Worm (Caenorhabditis elegans): ENCODE results near the gene mca-1.

The mca-1 gene

ce11 chrIV:9584352-9584751 is 50.4 kb downstream of the mca-1 start:
- no peak for TF ChIP-seq ztf-11 (tag; optimal IDR thresholded peaks at IDR 0.05)
- TF ChIP-seq nhr-23 (tag; optimal IDR thresholded peaks at IDR 0.05), result no peak
- TF ChIP-seq nfya-1 (tag; optimal IDR thresholded peaks at IDR 0.05; ENCODE audit: insufficient read depth), result no peak
- TF ChIP-seq sea-2 (GFP tag; optimal IDR thresholded peaks at IDR 0.05), result no peak
- TF ChIP-seq daf-12 (tag; optimal IDR thresholded peaks at IDR 0.05), result no peak
- no peak for TF ChIP-seq lsy-12 (tag; optimal IDR thresholded peaks at IDR 0.05)
- no peak for TF ChIP-seq pha-4 (tag; optimal IDR thresholded peaks at IDR 0.05)
- no peak for TF ChIP-seq nhr-77 (tag; optimal IDR thresholded peaks at IDR 0.05)
- no peak for TF ChIP-seq mdl-1 (tag; optimal IDR thresholded peaks at IDR 0.05)
- no peak for TF ChIP-seq skn-1 (tag; optimal IDR thresholded peaks at IDR 0.05)
- TF ChIP-seq eor-1 (tag; optimal IDR thresholded peaks at IDR 0.05), result no peak
- no peak for TF ChIP-seq nhr-76 (tag; optimal IDR thresholded peaks at IDR 0.05)

ce11 chrIV:9580021-9580420 is 54.7 kb downstream of the mca-1 start, which contains the start of gene npr-2:
npr-2 (minus strand) TSS chrIV:9580121.
- TF ChIP-seq nhr-25 (tag; optimal IDR thresholded peaks at IDR 0.05) (no peak), ZK546.5 (tag; optimal IDR thresholded peaks at IDR 0.05) (no peak), daf-12 (tag; optimal IDR thresholded peaks at IDR 0.05) (no peak), skn-1 (tag; optimal IDR thresholded peaks at IDR 0.05) (no peak), lin-15B (tag; optimal IDR thresholded peaks at IDR 0.05) (no peak), nhr-77 (tag; optimal IDR thresholded peaks at IDR 0.05) (no peak), elt-3 (tag; optimal IDR thresholded peaks at IDR 0.05) (no peak)
